Fruit fly (Drosophila melanogaster) ovary, adult (tissue): Measurements from ENCODE around the gene CG18135.

Experiments used
- CG17801 ChIP-seq: fragments of 200-800 bp; optimal IDR thresholded peaks from 2 replicates; lab custom pipeline; 2019; ENCODE audit warnings: missing biosample characterization, mild to moderate bottlenecking, missing genetic modification characterization, moderate library complexity; ENCODE audit not compliant: partially characterized antibody

Gene CG18135

DNA sequence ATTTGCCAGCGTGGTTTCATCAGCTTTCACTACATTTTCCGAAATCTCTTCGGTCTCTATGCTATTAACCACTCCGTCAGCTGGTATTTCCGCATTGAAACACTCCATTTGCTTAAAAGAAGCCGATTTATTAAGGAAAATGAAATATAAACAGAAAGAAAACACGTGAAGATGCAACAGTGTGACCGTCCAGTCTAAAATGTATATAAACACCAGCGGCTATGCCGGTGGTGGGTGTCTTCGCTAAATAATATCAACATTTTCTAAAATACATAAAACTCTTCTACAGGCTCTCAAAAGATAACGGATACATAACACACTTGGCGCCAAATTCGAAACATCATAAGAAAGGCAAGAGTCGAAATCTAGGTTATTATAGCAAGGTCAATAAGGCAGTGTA, 2.3 kb upstream of the CG18135 start, which contains the start of gene CG3808:
CG3808 (minus strand) TSS at position 196 of the 400 bp plus-strand sequence.
- TF ChIP-seq CG17801 (GFP tag; lab: Kevin White, UChicago) = no peak

DNA sequence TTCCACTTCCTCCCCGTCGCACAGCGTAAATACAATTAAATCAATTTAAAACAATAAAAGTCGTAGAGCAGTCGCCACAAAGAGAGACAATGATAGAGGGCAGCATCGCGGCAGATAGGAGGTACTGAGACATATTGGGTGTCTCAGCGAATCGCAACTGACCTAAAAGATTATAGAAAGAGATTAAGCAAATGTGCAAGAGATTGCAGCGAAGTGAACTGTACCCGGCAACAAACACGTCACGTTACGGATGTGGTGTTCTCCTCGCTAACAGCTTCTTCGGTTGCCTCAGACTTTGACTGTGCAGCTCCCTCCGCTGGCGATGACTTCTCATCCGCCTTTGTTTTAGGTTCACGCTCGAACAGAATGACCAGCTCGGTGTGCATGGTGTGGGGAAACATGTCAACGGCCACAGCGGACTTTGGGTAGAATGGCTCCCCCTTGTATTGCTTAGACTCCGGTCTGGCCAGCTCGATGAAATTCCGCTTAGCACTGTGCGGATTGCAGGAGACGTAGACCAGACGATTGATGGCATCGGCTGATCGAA, 274 bp upstream of the CG18135 start:
- TF ChIP-seq CG17801 (GFP tag; lab: Kevin White, UChicago) = no peak

DNA sequence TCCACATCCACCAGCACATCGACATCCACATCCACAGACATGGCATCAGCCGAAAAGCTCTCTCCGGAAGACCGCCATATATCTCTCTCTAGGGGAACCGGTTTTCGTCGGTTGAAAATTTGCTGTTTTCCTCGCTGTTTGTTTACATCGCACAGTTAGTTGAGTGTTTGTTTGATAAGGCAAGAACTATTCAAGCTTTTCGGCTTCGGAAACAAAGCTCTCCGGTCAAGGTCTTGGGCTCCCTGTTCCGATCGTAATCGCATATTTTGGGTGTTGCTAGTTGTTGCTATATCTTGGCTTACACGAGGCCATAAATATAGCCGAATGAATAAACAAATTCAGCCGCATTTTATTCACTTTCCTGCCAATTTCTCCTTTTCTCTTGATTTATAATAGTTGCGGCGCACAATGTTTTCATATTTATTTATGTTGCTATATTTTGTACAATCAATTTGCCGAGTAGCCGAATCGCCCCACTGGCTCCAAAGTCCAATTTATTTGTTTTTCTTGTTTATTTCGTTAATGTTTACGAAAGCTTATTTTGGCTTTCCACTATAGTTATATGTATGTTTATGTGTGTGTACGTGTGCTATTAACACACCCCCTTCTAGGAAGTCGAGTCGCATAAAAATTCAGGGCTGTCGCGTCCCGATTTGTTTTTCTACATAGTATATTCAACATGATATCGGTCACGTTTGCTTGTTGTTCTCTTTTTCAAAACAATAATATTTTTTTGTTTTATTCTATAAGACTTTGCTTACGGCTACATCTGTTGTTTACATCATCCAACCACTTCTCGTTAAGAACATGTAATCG, 1.1 kb downstream of the CG18135 start:
- TF ChIP-seq CG17801 (GFP tag; lab: Kevin White, UChicago) = peak; percentile 95

DNA sequence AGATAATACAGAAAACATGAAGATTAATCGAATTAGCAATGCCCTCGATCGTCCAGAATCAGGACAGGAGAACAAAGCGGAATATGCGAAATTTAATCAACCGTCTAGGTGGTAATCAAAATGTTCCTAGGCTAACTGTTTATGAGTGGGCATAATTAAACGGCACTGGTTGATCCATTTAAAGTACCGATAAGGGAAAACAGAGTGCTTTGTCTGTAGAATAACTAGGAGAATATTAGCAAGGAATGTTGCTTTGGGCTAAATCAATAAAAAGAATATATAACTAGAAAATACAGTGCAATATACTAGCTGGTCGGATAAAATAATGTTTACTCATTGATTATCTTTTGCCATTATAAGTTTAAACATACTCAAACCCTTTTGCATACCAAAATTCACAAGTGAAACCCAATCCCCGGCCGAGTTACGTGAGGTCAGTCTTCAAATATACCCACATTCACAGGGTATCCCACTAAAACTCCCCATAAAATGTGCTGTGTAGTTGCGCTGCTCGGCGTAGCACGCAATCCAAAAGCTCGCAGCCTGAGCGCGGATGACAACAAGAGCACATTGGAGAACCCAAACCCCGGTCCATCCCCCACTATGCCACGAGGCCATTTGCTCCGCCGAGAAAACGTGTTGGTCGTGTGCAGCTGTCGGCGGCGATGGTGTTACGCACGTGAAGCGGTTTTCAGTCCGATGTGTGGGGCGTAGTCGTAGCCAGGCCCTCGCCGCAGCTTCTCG, 1.9 kb downstream of the CG18135 start:
- no peak for TF ChIP-seq CG17801 (GFP tag; lab: Kevin White, UChicago)

DNA sequence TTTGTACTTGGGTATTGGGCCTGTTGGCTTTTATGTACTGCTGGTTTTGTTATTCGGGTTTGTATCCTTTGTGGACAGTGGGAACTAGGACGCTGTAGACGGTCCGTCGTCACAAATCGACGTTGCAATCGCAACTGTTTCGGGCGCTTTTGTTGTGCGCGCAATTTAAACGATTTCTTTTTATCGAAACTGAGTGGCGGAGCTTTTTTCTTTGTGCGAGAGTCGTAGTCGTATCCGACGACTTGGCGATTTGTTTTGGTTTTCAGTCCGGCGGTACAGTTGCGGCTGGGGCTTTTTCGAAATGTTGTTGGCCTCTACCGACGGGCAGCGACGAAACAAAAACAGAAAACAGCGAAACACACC, 2.4 kb downstream of the CG18135 start:
- TF ChIP-seq CG17801 (GFP tag; lab: Kevin White, UChicago) = no peak

DNA sequence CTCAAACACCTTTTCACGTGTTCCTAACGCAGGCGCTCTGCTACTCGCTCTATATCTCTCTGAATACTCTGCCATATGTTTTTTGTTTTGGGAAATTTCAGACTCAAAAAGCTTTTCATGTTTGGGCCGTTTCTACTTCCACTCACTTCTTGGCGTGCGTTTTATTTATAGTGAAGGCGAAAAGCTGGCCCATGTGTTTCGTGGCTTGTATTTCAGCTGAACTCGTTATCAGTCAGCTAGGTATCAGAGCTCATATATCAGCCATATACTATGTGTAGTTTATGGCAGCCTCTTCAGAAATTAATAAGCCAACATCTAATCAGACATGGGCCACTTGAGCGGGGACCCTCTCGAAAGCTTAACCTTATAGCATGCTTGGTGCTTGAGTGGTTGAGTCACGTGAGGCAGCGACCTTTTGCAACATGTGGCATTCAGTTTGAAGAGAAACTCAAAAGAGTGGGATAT, 3.5 kb downstream of the CG18135 start:
- TF ChIP-seq CG17801 (GFP tag; lab: Kevin White, UChicago) = no peak

DNA sequence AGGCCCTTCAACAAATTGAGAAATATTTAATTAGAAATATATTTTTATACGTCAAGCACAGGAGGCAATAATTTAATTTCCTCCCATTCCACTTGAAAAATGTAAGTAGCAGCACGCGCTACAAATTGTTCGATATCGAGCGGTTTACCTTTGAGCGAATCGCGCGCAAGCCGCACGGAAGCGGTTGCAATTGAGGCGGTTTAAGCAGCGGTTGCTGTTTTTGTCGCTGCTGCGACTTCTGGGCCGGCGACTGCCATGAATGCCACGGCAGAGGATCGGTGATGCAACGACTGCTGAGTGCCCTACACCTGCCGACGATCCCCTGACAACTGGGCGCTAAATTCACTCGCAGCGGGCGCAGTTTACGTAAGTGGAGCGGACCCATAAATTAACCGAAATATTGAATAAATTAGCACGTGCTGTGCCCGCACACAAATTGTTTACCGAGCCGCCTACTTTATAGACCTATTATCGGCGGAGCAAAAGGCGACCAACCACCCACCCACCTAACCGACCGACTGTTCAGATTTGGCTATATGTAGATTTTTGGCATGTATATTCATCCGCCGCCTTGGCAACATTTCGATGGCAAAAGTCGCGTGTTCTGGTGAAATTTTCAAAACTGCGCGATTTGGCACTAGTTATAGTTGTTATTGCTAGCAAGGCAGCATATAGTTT, 4.4 kb downstream of the CG18135 start:
- TF ChIP-seq CG17801 (GFP tag; lab: Kevin White, UChicago) = no peak

DNA sequence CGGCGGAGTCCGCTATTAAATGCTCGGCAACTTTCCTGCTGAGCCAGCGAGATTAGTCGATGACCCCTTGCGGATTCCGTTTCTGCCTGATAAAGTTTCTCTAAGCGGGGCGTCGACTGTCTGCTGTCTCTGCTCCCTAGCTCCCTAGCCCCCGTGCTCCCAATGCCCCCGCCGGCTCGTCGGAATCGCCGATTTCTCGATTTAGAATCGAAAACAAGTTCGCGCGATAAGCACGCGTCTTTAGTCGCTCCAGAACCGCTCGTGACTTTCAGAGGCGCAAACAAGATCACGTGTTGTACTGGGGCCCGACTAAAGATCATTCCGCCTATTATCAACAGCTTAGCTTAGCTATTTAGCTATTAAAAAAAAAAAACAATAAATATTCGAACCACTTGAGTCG, 5.3 kb downstream of the CG18135 start:
- no peak for TF ChIP-seq CG17801 (GFP tag; lab: Kevin White, UChicago)

DNA sequence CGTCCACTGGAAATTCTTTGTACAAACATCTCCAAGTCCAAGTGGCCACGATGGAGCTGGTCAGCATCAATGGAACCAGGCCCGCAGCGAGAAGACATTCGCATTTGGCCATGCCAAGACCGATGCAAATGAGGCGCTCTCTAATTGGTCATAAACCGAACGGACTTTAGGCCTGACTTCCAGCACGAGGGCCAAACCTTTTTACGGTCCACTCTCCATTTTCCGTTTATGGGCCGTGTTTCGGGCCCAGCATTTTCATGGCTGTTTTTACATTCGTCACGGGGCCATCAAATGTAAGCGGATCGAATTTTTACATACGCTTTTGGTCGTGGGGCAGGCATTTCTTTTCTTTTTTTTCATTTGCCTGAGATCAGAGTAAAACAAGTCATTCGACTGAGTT, 8.5 kb downstream of the CG18135 start, which contains the start of gene CG34256:
CG34256 (minus strand) TSS at position 205 of the 400 bp plus-strand sequence.
- TF ChIP-seq CG17801 (GFP tag; lab: Kevin White, UChicago) = no peak

DNA sequence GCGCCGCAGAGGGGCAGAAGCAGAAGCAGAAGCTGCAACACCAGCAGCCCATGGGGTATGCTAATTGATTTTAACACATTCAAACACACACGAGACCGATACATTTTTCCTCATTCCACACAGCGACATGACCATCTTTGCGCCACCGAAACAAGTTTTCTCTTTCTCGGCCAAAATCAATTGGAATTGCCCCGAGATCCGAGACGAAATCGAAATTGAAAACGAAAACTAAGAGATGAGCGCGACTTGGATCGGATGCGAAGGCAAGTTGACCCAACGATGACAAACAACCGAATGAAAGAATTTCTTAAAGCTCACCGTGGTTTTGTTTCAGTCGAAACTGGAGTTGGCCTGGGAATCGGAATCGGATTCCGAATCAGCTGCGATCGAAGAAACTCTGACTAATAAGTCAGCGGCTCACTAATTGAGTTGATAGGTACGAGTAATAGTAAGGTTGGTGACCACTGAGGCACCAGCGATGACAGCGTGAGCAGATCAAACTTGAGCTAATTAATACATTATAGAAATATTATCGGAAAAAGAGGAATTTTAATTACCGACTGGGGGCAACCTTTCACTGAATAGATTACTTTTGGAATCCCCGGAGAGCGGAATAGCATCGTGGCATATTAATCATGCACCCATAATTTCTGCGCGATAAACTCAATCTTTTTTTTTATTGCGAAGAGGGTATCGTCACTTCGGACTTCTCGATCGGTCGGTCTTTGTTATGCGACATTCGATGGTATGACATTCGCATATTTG, 9.8 kb downstream of the CG18135 start, which contains the start of gene CG11619:
CG11619 (minus strand) TSS at position 269 of the 765 bp plus-strand sequence.
- TF ChIP-seq CG17801 (GFP tag; lab: Kevin White, UChicago) = no peak

DNA sequence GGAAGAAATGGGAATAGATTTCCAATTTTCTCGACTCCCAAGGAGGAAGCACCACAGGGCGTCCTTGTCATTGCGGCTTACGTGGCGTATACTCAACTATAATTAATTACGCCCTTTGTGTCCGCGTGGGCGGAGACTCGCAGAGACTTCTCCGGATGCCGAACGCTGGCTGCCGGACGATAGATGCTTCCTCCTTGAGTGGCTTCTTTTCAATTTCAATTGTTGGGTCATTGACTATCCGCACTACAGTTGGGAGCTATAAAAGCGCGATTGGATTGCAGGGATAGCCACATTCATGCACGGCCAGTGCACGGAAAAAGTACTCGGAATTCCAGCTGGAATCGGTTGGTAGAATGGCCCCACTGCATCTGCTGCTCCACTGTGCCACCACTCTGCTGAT, 13.4 kb downstream of the CG18135 start, which contains the start of gene CG14075:
CG14075 (plus strand) TSS at position 301 of the 400 bp plus-strand sequence.
- TF ChIP-seq CG17801 (GFP tag; lab: Kevin White, UChicago) = no peak

DNA sequence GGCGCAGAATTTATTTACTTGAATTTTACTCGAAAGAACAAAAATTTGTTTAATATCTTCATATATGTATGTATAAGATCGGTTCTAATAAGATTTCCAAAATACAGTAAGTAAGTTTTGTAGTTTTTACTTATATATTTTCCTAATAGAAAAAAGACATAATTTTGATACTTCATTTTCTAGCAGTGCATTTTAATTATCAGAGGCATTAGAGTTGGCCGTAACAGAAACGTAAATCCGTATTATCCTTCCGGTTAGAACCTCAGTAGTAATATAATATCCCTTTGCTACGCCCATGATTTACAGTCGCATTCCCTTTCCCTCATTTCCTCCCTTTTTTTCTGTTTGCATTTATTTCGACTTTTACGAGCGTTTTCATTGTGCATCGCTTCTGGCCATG, 21.4 kb downstream of the CG18135 start:
- no peak for TF ChIP-seq CG17801 (GFP tag; lab: Kevin White, UChicago)

DNA sequence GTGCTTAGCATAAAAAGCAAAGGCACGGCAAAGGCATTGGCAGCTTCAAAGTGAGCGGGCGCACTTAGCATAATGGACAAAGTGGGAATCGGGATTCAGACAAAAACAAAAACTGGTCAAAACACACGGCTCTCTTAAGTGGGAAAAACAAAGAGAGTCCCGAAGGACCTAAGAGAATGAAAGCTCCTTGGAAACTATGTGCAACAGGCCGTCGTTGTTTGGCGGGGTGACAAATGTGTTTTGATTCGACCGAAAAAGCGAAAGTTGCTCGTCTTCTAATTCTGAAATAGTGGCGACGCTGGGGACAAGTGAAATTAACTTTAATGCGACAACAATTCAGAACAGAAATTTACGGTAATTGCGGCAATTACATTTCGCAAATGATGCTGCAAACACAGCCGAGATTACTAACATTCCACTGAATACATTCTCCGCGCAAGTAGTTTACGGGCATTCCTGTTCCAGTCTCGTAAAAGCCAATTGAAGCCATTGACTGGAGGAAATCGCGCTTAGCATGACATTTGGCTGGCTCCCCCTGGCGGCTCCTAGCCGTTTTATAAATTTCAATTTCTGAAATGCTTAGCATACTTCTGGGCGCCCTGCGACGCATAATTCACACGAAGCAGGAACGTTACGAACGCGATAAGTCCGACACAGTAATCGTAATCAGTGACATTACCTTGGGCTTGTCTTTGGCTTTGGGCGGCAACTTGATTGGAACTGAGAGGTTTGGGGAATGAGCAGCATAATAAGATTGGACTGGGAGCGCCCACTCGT, 29.7 kb downstream of the CG18135 start:
- no peak for TF ChIP-seq CG17801 (GFP tag; lab: Kevin White, UChicago)
